Fruit fly (Drosophila melanogaster) Kc167 (cell line): ENCODE results near the gene PolQ.

Source experiments
- Myc ChIP-seq: fragments of >200 bp; optimal IDR thresholded peaks from 2 replicates; lab custom pipeline; 2017; ENCODE audit warnings: missing external identifiers
- Sin3A ChIP-seq: fragments of >200 bp; optimal IDR thresholded peaks from 2 replicates; lab custom pipeline; 2018; ENCODE audit warnings: missing external identifiers
- h ChIP-seq: fragments of >200 bp; optimal IDR thresholded peaks from 3 replicates; lab custom pipeline; 2018; ENCODE audit warnings: missing external identifiers
- insv ChIP-seq: fragments of >200 bp; optimal IDR thresholded peaks from 3 replicates; lab custom pipeline; 2018; ENCODE audit warnings: missing external identifiers
- psq ChIP-seq: fragments of >200 bp; optimal IDR thresholded peaks from 2 replicates; lab custom pipeline; 2017; ENCODE audit warnings: missing external identifiers
- ttk ChIP-seq: sonication (Bioruptor generic); optimal IDR thresholded peaks from 2 replicates; lab custom pipeline; 2017; ENCODE audit warnings: missing external identifiers

Gene PolQ

DNA sequence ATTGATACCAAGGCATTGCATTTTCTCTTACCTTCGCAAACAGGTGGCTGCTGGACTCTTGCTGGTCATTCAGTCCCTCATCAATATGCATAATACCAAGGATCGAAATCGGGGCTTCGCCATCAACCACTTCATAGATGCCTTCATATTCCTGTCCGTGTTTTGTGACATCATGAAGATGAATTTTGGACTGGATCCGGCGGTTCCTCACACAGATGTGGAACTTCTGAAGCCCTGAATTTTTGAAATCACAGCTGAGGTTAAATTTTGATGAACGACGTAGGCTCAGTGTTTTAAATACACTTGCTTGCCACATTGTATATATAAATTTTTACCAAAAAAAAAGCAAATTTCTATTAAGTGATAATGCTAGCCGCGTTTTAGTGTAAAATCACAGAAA is 15.1 kb downstream of the PolQ start, which contains the start of gene Past1:
Past1 (plus strand) TSS at position 301 of the 400 bp plus-strand sequence.
- TF ChIP-seq psq (lab: Kevin White, UChicago), result no peak
- TF ChIP-seq insv, result no peak
- no peak for TF ChIP-seq h (lab: Kevin White, UChicago)
- no peak for TF ChIP-seq Sin3A (lab: Kevin White, UChicago)
- TF ChIP-seq ttk (lab: Kevin White, UChicago), result no peak
- TF ChIP-seq Myc, result no peak

DNA sequence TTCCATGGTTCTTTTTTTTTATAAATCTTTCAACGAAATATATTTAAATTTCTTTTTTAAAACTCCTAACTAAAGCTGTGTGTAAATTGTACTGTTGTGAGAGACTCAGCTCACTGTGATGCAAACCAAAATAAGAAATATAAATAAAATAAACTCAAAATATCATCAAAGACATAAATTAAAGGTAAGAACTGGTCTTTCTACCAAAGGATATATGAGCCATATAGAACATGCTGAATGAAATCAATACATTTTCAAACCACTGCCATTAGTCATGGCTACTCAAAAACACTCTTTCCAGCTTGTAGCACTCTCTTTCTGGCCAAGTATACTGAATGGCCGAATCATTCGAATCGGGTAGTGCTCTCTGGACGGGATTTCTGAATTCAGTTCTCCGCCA is 17.4 kb downstream of the PolQ start, which contains the start of the genes CG14391 and NijC:
CG14391 (minus strand) TSS at position 101 of the 400 bp plus-strand sequence.
NijC (plus strand) TSS at position 388 of the 400 bp plus-strand sequence.
- no peak for TF ChIP-seq insv
- TF ChIP-seq psq (lab: Kevin White, UChicago), result no peak
- TF ChIP-seq Sin3A (lab: Kevin White, UChicago), result no peak
- no peak for TF ChIP-seq h (lab: Kevin White, UChicago)
- TF ChIP-seq ttk (lab: Kevin White, UChicago), result no peak
- TF ChIP-seq Myc, result no peak

DNA sequence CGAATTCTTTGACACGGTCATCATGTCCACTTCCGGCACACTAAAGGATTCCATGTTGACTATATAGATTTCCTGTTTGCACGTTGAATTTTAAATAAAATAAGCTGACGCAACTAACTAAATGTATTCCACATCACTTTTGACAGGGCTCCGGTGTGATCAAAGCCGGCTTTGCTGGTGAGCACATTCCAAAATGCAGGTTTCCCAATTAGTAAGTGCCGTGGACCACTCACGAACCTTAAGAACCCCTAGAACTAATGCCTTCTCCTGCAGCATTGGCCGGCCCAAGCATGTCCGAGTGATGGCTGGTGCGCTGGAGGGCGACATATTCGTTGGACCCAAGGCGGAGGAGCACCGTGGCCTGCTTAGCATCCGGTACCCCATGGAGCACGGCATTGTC is 19.6 kb downstream of the PolQ start, which contains the start of gene CG31347:
CG31347 (minus strand) TSS at position 101 of the 400 bp plus-strand sequence.
- TF ChIP-seq h (lab: Kevin White, UChicago) (no peak), Sin3A (lab: Kevin White, UChicago) (no peak), psq (lab: Kevin White, UChicago) (no peak)

DNA sequence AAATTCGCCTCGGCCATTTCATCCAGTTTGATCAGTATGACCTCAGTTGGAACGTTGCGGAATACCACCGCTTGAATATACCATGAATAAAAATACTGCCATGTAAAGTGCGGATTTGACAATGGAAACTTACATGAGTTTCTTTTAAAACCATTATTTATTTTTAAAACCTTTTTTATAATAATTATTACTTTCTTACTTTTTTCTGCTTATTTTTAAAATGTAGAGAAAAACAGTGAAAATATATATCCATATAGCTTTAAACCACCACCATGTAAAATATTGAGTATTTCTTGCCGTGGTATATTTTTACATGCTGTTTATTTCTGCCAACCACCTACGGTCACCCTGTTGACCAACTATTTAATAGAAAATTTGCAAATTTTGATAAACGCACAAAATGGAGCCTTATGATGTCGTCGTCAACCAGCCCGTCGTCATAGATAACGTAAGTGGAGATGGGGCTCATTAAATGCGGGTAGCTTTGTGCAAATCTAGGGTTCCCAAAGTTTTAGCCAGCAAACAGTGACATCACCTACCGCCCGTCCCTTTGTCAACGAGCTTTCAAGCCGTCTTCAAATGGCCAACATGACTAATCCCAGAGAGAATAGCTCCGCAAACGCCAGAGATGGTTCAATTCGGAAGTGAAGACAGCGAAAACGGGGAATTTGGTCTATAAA is 20.5 kb downstream of the PolQ start, which contains the start of gene Arp1:
Arp1 (plus strand) TSS at position 322 of the 680 bp plus-strand sequence.
- TF ChIP-seq psq (lab: Kevin White, UChicago), result no peak
- no peak for TF ChIP-seq h (lab: Kevin White, UChicago)
- TF ChIP-seq insv, result no peak
- no peak for TF ChIP-seq ttk (lab: Kevin White, UChicago)
- TF ChIP-seq Sin3A (lab: Kevin White, UChicago), result no peak
- no peak for TF ChIP-seq Myc

DNA sequence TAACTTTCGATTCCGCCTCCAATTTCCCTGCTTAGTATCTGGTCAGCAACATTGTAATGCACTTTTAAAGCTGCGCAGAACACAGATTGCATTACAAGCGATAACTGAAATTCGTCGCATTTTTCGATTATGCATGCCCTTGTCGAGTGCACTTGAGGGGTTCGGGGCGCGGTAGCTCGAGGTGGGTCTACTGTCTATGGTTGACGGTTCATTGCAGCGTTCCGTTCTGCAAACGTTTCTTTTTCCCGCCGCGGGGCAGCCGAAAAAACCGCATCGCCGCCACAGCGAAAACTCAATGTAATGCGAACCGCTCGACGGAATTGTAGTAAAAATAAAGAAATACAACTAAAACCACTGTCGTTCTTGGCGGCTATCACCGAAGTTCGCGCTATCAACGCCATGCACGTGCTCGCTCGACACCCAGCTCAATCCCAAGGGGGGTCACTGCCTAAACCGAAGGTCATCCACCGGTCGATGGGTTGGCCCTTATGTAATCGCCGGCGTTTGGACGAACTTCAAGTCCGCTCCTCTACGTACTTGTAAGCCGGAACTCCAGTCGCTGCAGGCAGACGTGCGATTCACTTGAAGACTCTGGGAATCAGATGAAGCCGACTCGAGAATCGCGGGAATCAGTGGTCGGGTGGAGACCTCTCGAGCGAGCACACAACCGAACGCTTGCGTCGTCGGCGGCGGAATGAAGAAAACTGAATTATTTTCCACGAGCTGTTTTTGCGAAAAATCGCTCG is 23.3 kb downstream of the PolQ start, which contains the start of gene kar:
kar (minus strand) TSS at position 696 of the 746 bp plus-strand sequence.
- TF ChIP-seq Myc, result no peak
- TF ChIP-seq insv, result no peak
- no peak for TF ChIP-seq h (lab: Kevin White, UChicago)
- TF ChIP-seq psq (lab: Kevin White, UChicago), result no peak
- TF ChIP-seq ttk (lab: Kevin White, UChicago), result no peak

DNA sequence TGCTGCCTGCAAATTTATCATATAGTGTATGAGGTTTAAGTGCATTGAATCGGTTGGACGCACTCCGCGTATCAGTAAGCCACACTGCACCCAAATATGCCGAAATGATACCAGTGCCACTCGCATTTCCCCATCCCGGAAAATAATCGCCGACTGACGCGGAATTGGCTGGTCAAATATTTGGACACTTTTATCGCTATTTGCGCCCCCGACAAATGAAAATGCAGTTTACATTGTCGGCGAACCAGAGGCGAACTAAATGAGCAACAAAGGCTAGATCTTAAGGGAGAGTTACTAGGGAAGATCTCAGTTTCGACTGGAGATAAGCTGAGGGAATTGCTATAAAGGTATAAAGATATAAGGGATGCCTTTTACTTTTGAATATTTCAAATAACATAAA is 24.0 kb downstream of the PolQ start:
- no peak for TF ChIP-seq insv
- TF ChIP-seq Sin3A (lab: Kevin White, UChicago), result no peak

DNA sequence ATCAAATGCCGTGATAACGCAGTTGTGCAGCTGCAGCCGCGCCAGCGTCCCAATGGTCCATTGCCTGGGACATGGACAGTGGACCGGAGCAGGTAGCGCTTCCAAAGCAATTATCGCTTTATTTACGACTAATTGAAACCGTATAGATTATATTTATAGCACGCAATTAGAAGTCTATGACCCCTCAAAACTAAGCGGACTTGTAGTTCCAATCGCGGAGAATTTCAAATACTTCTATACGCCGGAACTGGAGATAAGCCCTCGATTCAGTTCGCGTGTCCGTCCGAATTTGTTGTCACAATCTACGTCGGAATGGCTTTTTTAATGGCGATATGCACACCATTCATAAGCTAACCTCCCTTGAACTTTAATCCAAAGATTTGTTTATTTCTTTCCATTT is 26.8 kb downstream of the PolQ start:
- TF ChIP-seq insv (no peak), Sin3A (lab: Kevin White, UChicago) (no peak), ttk (lab: Kevin White, UChicago) (no peak), h (lab: Kevin White, UChicago) (no peak), psq (lab: Kevin White, UChicago) (no peak), Myc (no peak)

DNA sequence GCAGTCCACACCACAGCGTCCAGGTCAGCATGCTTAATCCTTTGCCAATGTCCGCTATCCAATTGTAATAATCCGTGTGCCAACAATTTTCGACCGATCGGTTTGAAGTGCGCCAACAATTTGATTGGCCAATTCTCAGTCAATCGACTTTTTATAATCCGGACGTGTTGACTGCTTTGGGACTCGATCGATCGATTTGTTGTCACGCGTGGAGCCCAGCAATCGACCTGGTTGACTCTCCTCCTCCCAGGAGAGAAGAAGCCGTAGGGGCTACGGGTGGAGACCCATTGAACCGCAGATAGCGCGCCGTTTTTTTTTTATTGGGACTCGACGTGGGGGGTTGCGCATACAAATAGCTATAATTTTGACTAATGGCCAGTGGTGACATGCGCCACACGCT is 30.8 kb downstream of the PolQ start, which contains the start of gene Cyp313a4:
Cyp313a4 (minus strand) TSS at position 101 of the 400 bp plus-strand sequence.
- no peak for TF ChIP-seq insv
- no peak for TF ChIP-seq Sin3A (lab: Kevin White, UChicago)
- no peak for TF ChIP-seq ttk (lab: Kevin White, UChicago)
- TF ChIP-seq h (lab: Kevin White, UChicago), result no peak
- no peak for TF ChIP-seq psq (lab: Kevin White, UChicago)
- no peak for TF ChIP-seq Myc

DNA sequence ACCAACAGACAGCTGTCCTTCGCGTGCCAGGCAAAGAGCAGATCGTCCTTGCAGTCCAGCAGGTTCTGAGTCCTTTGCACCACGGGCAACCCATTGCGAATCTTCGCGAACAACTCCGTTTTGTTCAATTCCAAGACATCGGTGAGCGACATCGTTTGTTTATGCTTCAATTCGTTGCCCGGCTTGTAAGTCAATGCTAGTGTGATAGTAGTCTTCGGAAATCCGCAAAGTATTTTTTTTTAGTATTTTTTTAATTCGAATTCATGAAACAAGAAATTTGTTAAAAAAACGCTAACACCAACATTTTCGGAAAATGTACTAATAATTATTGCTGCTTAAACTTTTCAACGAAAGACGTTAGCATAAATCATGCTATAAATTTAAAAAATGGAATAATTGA is 33.2 kb downstream of the PolQ start, which contains the start of gene mbo:
mbo (minus strand) TSS at position 203 of the 400 bp plus-strand sequence.
- TF ChIP-seq Myc, result no peak
- no peak for TF ChIP-seq psq (lab: Kevin White, UChicago)
- TF ChIP-seq Sin3A (lab: Kevin White, UChicago), result no peak
- TF ChIP-seq insv, result no peak
- TF ChIP-seq ttk (lab: Kevin White, UChicago), result no peak
- TF ChIP-seq h (lab: Kevin White, UChicago), result no peak

DNA sequence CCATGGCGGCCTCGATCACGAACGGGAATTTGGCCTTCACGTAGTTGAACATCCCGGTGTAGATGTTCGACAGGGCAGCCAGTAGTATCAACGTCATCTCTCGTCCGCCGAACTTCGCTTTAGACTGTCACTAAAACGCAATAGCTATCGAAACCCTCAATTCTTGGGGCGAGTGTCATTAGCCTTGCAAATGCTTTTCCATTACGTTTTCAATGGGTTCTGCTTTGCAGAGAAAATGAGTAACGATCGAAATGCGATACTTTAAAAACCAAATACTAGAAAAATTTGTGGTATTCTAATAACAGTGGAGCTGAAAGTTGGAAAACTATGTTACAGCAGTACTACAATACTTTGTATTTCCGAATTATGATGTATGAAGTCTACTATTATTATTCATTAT is 35.9 kb downstream of the PolQ start, which contains the start of gene CG43630:
CG43630 (minus strand) TSS at position 101 of the 400 bp plus-strand sequence.
- TF ChIP-seq h (lab: Kevin White, UChicago) (no peak), Myc (no peak), psq (lab: Kevin White, UChicago) (no peak), insv (no peak), ttk (lab: Kevin White, UChicago) (no peak), Sin3A (lab: Kevin White, UChicago) (no peak)

DNA sequence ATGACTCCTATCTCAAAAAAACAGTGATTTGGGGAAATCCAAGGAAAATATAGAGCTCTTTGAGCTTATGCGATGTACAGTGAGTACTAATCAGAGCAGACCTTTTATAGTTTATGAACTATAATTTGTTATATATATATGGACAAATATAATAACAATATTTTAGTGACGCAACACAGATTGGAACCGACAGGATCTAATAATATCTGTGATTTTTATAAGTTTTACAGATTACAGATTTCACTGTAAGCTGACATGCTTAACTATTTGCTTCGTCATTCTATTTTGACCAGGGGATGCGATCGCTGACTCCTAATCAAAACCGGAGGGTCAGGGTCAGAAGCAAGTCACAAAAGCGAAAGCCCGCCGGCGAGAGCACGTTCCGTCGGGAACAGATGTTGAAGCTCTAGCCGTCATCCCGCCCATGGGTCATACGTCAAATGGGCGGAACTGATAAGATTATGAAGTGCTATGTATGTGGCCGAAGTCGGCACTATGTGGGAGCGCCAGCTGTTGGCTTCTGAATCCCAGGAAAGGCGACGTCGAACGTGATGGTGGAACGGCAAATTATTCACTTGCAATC is 38.0 kb downstream of the PolQ start, which contains the start of gene Gnmt:
Gnmt (plus strand) TSS at position 568 of the 583 bp plus-strand sequence.
- TF ChIP-seq psq (lab: Kevin White, UChicago) (no peak), insv (no peak), Myc (no peak), ttk (lab: Kevin White, UChicago) (no peak), Sin3A (lab: Kevin White, UChicago) (no peak), h (lab: Kevin White, UChicago) (no peak)
